Fruit fly (Drosophila melanogaster) whole organism, wandering third instar larva: ENCODE results near the gene CG13894.

ENCODE experiments used
- Dfd ChIP-seq: fragments of >200 bp; optimal IDR thresholded peaks from 2 replicates; lab custom pipeline; 2017; ENCODE audit warnings: missing biosample characterization, missing genetic modification characterization
- OdsH ChIP-seq: fragments of 200-800 bp; sonication (Bioruptor generic); optimal IDR thresholded peaks from 2 replicates; lab custom pipeline; 2016; ENCODE audit warnings: missing biosample characterization, mild to moderate bottlenecking, missing genetic modification characterization
- dl ChIP-seq, 2 experiments: fragments of 175-275, 200-275 bp in 1 of 2; fragments of 200-275 bp in 1 of 2; sonication (Bioruptor generic); optimal IDR thresholded peaks; lab custom pipeline; 2018; ENCODE audit warnings: mild to moderate bottlenecking in 2 of 2, missing biosample characterization in 2 of 2, missing genetic modification characterization in 2 of 2, moderate library complexity in 2 of 2; ENCODE audit not compliant: partially characterized antibody in 2 of 2, insufficient read depth in 1 of 2
- ey ChIP-seq: fragments of 200-800 bp; sonication (Bioruptor generic); optimal IDR thresholded peaks from 2 replicates; lab custom pipeline; 2016; ENCODE audit warnings: missing biosample characterization, missing genetic modification characterization

dm6 chr3L:746345-746932 lies 47.5 kb upstream of the CG13894 start:
- TF ChIP-seq OdsH (GFP tag; lab: Kevin White, UChicago), result no peak
- TF ChIP-seq ey, result peak; percentile 42
- TF ChIP-seq dl (GFP tag; optimal IDR thresholded peaks at IDR 0.05; lab: Kevin White, UChicago; ENCODE audit: insufficient read depth in 1 of 2, partially characterized antibody in 2 of 2), result no peak
- TF ChIP-seq Dfd, result no peak
